Fruit fly (Drosophila melanogaster) whole organism, adult: ENCODE measurements around the gene SCAR.

Source experiments
- CG14711 ChIP-seq: fragments of 200-800 bp; sonication (Bioruptor generic); optimal IDR thresholded peaks from 2 replicates; lab custom pipeline; 2018; ENCODE audit warnings: missing biosample characterization, mild to moderate bottlenecking, missing genetic modification characterization, moderate library complexity
- CG1620 ChIP-seq: fragments of 200-800 bp; sonication (Bioruptor generic); optimal IDR thresholded peaks from 2 replicates; lab custom pipeline; 2016; ENCODE audit warnings: missing biosample characterization, missing genetic modification characterization
- CG33017 ChIP-seq: fragments of 200-800 bp; sonication (Bioruptor generic); optimal IDR thresholded peaks from 2 replicates; lab custom pipeline; 2018; ENCODE audit warnings: missing biosample characterization, mild to moderate bottlenecking, missing genetic modification characterization, moderate library complexity
- Crg-1 ChIP-seq: fragments of 200-800 bp; sonication (Bioruptor generic); optimal IDR thresholded peaks from 2 replicates; lab custom pipeline; 2016; ENCODE audit warnings: missing biosample characterization, missing genetic modification characterization
- Hr96 ChIP-seq: fragments of 200-800 bp; sonication (Bioruptor generic); optimal IDR thresholded peaks from 2 replicates; lab custom pipeline; 2016; ENCODE audit warnings: missing biosample characterization, missing genetic modification characterization
- Mnt ChIP-seq: fragments of 200-800 bp; sonication (Bioruptor generic); optimal IDR thresholded peaks from 2 replicates; lab custom pipeline; 2016; ENCODE audit warnings: missing biosample characterization, mild to moderate bottlenecking, missing genetic modification characterization
- bab1 ChIP-seq: fragments of 200-800 bp; sonication (Bioruptor generic); optimal IDR thresholded peaks from 3 replicates; lab custom pipeline; 2019; ENCODE audit warnings: missing biosample characterization, mild to moderate bottlenecking, missing genetic modification characterization, moderate library complexity
- ovo ChIP-seq: fragments of 200-800 bp; sonication (Bioruptor generic); optimal IDR thresholded peaks from 2 replicates; lab custom pipeline; 2016; ENCODE audit warnings: missing biosample characterization, missing genetic modification characterization
- pad ChIP-seq: fragments of 200-800 bp; sonication (Bioruptor generic); optimal IDR thresholded peaks from 3 replicates; lab custom pipeline; 2017; ENCODE audit warnings: missing biosample characterization, missing genetic modification characterization, mild to moderate bottlenecking, moderate library complexity, missing genetic modification reagents
- tj ChIP-seq: fragments of 200-800 bp; sonication (Bioruptor generic); optimal IDR thresholded peaks from 3 replicates; lab custom pipeline; 2017; ENCODE audit warnings: missing biosample characterization, mild to moderate bottlenecking, missing genetic modification characterization, moderate library complexity

- TF ChIP-seq Hr96 (GFP tag; lab: Kevin White, UChicago) (no peak), ovo (GFP tag; lab: Kevin White, UChicago) (no peak), CG14711 (tag; lab: Kevin White, UChicago) (no peak), pad (GFP tag; lab: Kevin White, UChicago) (no peak), Crg-1 (GFP tag; lab: Kevin White, UChicago) (no peak), Mnt (GFP tag; lab: Kevin White, UChicago) (no peak), CG1620 (no peak), bab1 (no peak), tj (no peak), CG33017 (no peak)
Observed at dm6 chr2L:11023875-11024274, 47.3 kb downstream of the SCAR start.
